Worm (Caenorhabditis elegans): ENCODE data around the gene F13A2.3.

The F13A2.3 gene

ce11 chrV:4401865-4402264, 5.7 kb upstream of the F13A2.3 start, which contains the start of gene F13A2.5:
Gene F13A2.5, minus strand, starts transcription at chrV:4401965.
- TF ChIP-seq mbf-1 (tag; optimal IDR thresholded peaks at IDR 0.05), result no peak
- TF ChIP-seq lin-39 (tag; optimal IDR thresholded peaks at IDR 0.05), result no peak
- TF ChIP-seq nhr-23 (tag; optimal IDR thresholded peaks at IDR 0.05), result no peak
- no peak for TF ChIP-seq zag-1 (tag; optimal IDR thresholded peaks at IDR 0.05)
- TF ChIP-seq nhr-25 (tag; optimal IDR thresholded peaks at IDR 0.05), result no peak
- no peak for TF ChIP-seq skn-1 (tag; optimal IDR thresholded peaks at IDR 0.05)
- TF ChIP-seq ztf-4 (tag; optimal IDR thresholded peaks at IDR 0.05), result no peak
- TF ChIP-seq snpc-4 (tag; optimal IDR thresholded peaks at IDR 0.05), result no peak

- no peak for TF ChIP-seq blmp-1 (tag; optimal IDR thresholded peaks at IDR 0.05; ENCODE audit: insufficient read depth)
- TF ChIP-seq ztf-1 (GFP tag; conservative IDR thresholded peaks at IDR 0.05), result no peak
- TF ChIP-seq nhr-10 (tag; optimal IDR thresholded peaks at IDR 0.05), result no peak
- TF ChIP-seq unc-39 (tag; optimal IDR thresholded peaks at IDR 0.05), result no peak
- TF ChIP-seq sma-3 (GFP tag; optimal IDR thresholded peaks at IDR 0.05), result no peak
- TF ChIP-seq snpc-4 (tag; optimal IDR thresholded peaks at IDR 0.05), result no peak
- no peak for TF ChIP-seq ztf-11 (tag; optimal IDR thresholded peaks at IDR 0.05)
- TF ChIP-seq unc-55 (GFP tag; optimal IDR thresholded peaks at IDR 0.05), result no peak
Measured at ce11 chrV:4400118-4400517, 4.0 kb upstream of the F13A2.3 start, which contains the start of gene F13A2.4. Gene F13A2.4, minus strand, starts transcription at chrV:4400218.

- TF ChIP-seq ztf-1 (GFP tag; conservative IDR thresholded peaks at IDR 0.05) (no peak), unc-55 (GFP tag; optimal IDR thresholded peaks at IDR 0.05) (no peak), sma-9 (GFP tag; optimal IDR thresholded peaks at IDR 0.05) (no peak), sma-9 (tag; optimal IDR thresholded peaks at IDR 0.05) (no peak), ceh-82 (tag; optimal IDR thresholded peaks at IDR 0.05) (no peak), sma-3 (GFP tag; optimal IDR thresholded peaks at IDR 0.05) (no peak), blmp-1 (tag; optimal IDR thresholded peaks at IDR 0.05; ENCODE audit: insufficient read depth) (no peak), gmeb-1 (tag; optimal IDR thresholded peaks at IDR 0.05) (no peak), lin-11 (tag; optimal IDR thresholded peaks at IDR 0.05) (no peak), lin-39 (tag; optimal IDR thresholded peaks at IDR 0.05) (no peak), zag-1 (tag; optimal IDR thresholded peaks at IDR 0.05) (no peak), lin-13 (GFP tag; optimal IDR thresholded peaks at IDR 0.05) (no peak), elt-3 (tag; optimal IDR thresholded peaks at IDR 0.05) (no peak), sem-4 (tag; optimal IDR thresholded peaks at IDR 0.05) (no peak), Y55F3AM.14 (GFP tag; optimal IDR thresholded peaks at IDR 0.05) (no peak), unc-62 (GFP tag; optimal IDR thresholded peaks at IDR 0.05) (no peak), ztf-11 (tag; optimal IDR thresholded peaks at IDR 0.05) (no peak)
Measured at ce11 chrV:4398884-4399283, 2.7 kb upstream of the F13A2.3 start.

DNA sequence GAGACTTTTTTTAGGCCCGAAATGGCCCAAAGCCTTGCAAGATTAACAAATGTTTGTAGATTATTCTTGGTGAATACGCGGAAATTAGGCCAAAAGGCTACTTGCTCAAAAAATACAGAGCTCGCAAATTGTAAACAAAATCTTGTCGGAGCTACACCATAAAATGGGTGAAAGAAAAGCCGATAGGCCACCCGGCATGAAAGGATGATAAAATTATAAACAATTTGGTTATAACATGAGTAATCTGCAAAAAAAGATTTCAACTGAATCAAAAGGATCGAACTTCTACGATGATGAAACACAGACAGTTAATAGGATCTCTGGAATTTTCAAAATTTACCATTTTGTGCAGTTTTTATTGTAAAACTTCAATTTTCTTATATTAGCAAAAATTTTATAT, 2.0 kb upstream of the F13A2.3 start:
- TF ChIP-seq F13H6.1 (tag; optimal IDR thresholded peaks at IDR 0.05) (no peak), blmp-1 (tag; optimal IDR thresholded peaks at IDR 0.05; ENCODE audit: insufficient read depth) (no peak), nhr-237 (tag; optimal IDR thresholded peaks at IDR 0.05) (no peak), C34F6.9 (tag; optimal IDR thresholded peaks at IDR 0.05) (no peak), nhr-12 (tag; optimal IDR thresholded peaks at IDR 0.05) (no peak), unc-55 (GFP tag; optimal IDR thresholded peaks at IDR 0.05) (no peak), ztf-11 (tag; optimal IDR thresholded peaks at IDR 0.05) (no peak), sma-9 (GFP tag; optimal IDR thresholded peaks at IDR 0.05) (no peak), sma-9 (tag; optimal IDR thresholded peaks at IDR 0.05) (no peak)

DNA sequence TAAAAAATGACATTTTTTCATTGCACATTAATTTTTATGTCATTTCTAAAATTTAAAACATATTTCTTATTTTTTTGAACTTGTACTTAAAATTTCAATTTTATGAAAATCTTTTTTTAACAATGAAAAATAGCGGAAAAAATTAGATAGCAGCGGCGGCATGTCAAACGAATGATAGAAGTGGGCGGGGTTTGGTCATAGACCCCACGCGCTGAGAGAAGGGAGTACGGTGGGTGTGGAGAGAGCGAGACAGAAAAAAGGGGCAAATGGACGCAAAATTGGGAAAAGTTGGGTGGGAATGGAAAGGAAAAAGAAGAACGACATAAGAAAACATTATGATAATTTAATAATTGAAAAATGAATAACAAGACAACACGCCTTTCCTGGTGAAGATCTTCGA, 8.2 kb downstream of the F13A2.3 start:
- no peak for TF ChIP-seq unc-55 (GFP tag; optimal IDR thresholded peaks at IDR 0.05)
- TF ChIP-seq sma-3 (GFP tag; optimal IDR thresholded peaks at IDR 0.05), result no peak
- TF ChIP-seq dmd-4 (tag; optimal IDR thresholded peaks at IDR 0.05), result no peak
- TF ChIP-seq nhr-6 (tag; optimal IDR thresholded peaks at IDR 0.05), result no peak
- no peak for TF ChIP-seq elt-3 (tag; optimal IDR thresholded peaks at IDR 0.05)
- TF ChIP-seq alr-1 (tag; optimal IDR thresholded peaks at IDR 0.05), result no peak
- no peak for TF ChIP-seq sem-4 (tag; optimal IDR thresholded peaks at IDR 0.05)
- no peak for TF ChIP-seq skn-1 (tag; optimal IDR thresholded peaks at IDR 0.05)
- no peak for TF ChIP-seq nhr-11 (tag; optimal IDR thresholded peaks at IDR 0.05)

DNA sequence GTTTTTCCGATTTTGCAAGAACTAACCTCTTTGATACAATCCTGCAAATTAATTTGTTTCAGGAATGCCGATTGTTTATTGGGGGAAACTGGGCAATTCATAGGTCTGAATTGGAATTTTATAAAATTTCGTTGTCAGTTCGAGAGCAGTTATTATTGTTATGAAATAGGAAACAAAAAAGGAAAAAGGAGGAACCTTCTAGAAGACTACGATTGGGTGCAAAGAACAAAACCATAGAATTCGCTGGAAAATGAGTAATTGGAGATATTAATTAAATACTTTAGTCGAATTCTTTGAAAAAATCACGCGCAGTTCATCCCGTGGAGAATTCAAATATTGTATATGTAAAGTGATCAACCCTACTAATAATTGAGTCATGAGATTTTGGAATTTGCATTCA, 8.8 kb downstream of the F13A2.3 start, which contains the start of gene F13A2.9:
F13A2.9 (minus strand) TSS at position 101 of the 400 bp plus-strand sequence.
- no peak for TF ChIP-seq skn-1 (tag; optimal IDR thresholded peaks at IDR 0.05)
- TF ChIP-seq alr-1 (tag; optimal IDR thresholded peaks at IDR 0.05), result no peak
- TF ChIP-seq zag-1 (tag; optimal IDR thresholded peaks at IDR 0.05), result no peak
